Worm (Caenorhabditis elegans): ENCODE data around the gene nas-23.

The nas-23 gene

ce11 chrII:7519221-7519620 lies 25.7 kb upstream of the nas-23 start, which contains the start of gene glb-9:
Gene glb-9, minus strand, starts transcription at chrII:7519321.
- no peak for TF ChIP-seq tbx-8 (GFP tag; optimal IDR thresholded peaks at IDR 0.05)
- TF ChIP-seq lsy-2 (tag; optimal IDR thresholded peaks at IDR 0.05): no peak
- no peak for TF ChIP-seq ceh-43 (GFP tag; optimal IDR thresholded peaks at IDR 0.05)
- no peak for TF ChIP-seq mls-2 (tag; optimal IDR thresholded peaks at IDR 0.05)
- TF ChIP-seq lin-32 (GFP tag; optimal IDR thresholded peaks at IDR 0.05): no peak
- no peak for TF ChIP-seq drap-1 (GFP tag; optimal IDR thresholded peaks at IDR 0.05)
- no peak for TF ChIP-seq flh-1 (GFP tag; optimal IDR thresholded peaks at IDR 0.05)
- no peak for TF ChIP-seq sem-2 (GFP tag; optimal IDR thresholded peaks at IDR 0.05)
- no peak for TF ChIP-seq nhr-12 (tag; optimal IDR thresholded peaks at IDR 0.05)
- no peak for TF ChIP-seq elt-3 (tag; optimal IDR thresholded peaks at IDR 0.05)
- TF ChIP-seq nhr-237 (tag; optimal IDR thresholded peaks at IDR 0.05): no peak
- no peak for TF ChIP-seq unc-120 (tag; optimal IDR thresholded peaks at IDR 0.05; ENCODE audit: poor library complexity, severe bottlenecking)
- no peak for TF ChIP-seq ztf-11 (tag; optimal IDR thresholded peaks at IDR 0.05)
- TF ChIP-seq ham-2 (GFP tag; optimal IDR thresholded peaks at IDR 0.05): no peak
- no peak for TF ChIP-seq blmp-1 (tag; optimal IDR thresholded peaks at IDR 0.05)
- TF ChIP-seq snpc-4 (tag; optimal IDR thresholded peaks at IDR 0.05): no peak
- TF ChIP-seq unc-39 (tag; optimal IDR thresholded peaks at IDR 0.05): no peak

- no peak for TF ChIP-seq nhr-237 (tag; optimal IDR thresholded peaks at IDR 0.05)
- TF ChIP-seq unc-120 (tag; optimal IDR thresholded peaks at IDR 0.05; ENCODE audit: poor library complexity, severe bottlenecking): no peak
- no peak for TF ChIP-seq zip-8 (tag; optimal IDR thresholded peaks at IDR 0.05)
- no peak for TF ChIP-seq ceh-83 (GFP tag; optimal IDR thresholded peaks at IDR 0.05)
Measured at ce11 chrII:7505005-7505404, 11.5 kb upstream of the nas-23 start, which contains the start of gene C28F5.1. Gene C28F5.1, plus strand, starts transcription at chrII:7505305.

- TF ChIP-seq tbx-8 (GFP tag; optimal IDR thresholded peaks at IDR 0.05): no peak
- no peak for TF ChIP-seq lin-13 (tag; optimal IDR thresholded peaks at IDR 0.05)
- TF ChIP-seq ham-2 (GFP tag; optimal IDR thresholded peaks at IDR 0.05): no peak
- TF ChIP-seq sptf-1 (tag; optimal IDR thresholded peaks at IDR 0.05): no peak
- TF ChIP-seq mab-5 (tag; optimal IDR thresholded peaks at IDR 0.05): no peak
- TF ChIP-seq nhr-76 (tag; optimal IDR thresholded peaks at IDR 0.05): no peak
- no peak for TF ChIP-seq lsy-2 (tag; optimal IDR thresholded peaks at IDR 0.05)
- TF ChIP-seq ces-1 (GFP tag; optimal IDR thresholded peaks at IDR 0.05): no peak
- TF ChIP-seq ceh-83 (GFP tag; optimal IDR thresholded peaks at IDR 0.05): no peak
- no peak for TF ChIP-seq ztf-11 (tag; optimal IDR thresholded peaks at IDR 0.05)
- no peak for TF ChIP-seq nhr-2 (tag; optimal IDR thresholded peaks at IDR 0.05)
- no peak for TF ChIP-seq ceh-43 (GFP tag; optimal IDR thresholded peaks at IDR 0.05)
Measured at ce11 chrII:7499390-7499789, 5.9 kb upstream of the nas-23 start, which contains the start of gene srab-14. Gene srab-14, minus strand, starts transcription at chrII:7499490.

ce11 chrII:7496070-7496469 lies 2.6 kb upstream of the nas-23 start, which contains the start of gene spi-1:
Gene spi-1, plus strand, starts transcription at chrII:7496247.
- TF ChIP-seq zip-8 (tag; optimal IDR thresholded peaks at IDR 0.05) (no peak), hlh-1 (tag; optimal IDR thresholded peaks at IDR 0.05) (no peak), mab-5 (tag; optimal IDR thresholded peaks at IDR 0.05) (no peak), flh-1 (GFP tag; optimal IDR thresholded peaks at IDR 0.05) (no peak), unc-62 (GFP tag; optimal IDR thresholded peaks at IDR 0.05) (no peak), ces-1 (GFP tag; optimal IDR thresholded peaks at IDR 0.05) (no peak)

ce11 chrII:7494155-7494554 lies 656 bp upstream of the nas-23 start, which contains the start of gene R10H1.1:
Gene R10H1.1, plus strand, starts transcription at chrII:7494455.
- no peak for TF ChIP-seq sem-2 (GFP tag; optimal IDR thresholded peaks at IDR 0.05)
- TF ChIP-seq ham-2 (GFP tag; optimal IDR thresholded peaks at IDR 0.05): no peak
- no peak for TF ChIP-seq flh-1 (GFP tag; optimal IDR thresholded peaks at IDR 0.05)
- TF ChIP-seq nhr-76 (tag; optimal IDR thresholded peaks at IDR 0.05): no peak
- TF ChIP-seq mab-5 (tag; optimal IDR thresholded peaks at IDR 0.05): no peak
- no peak for TF ChIP-seq drap-1 (GFP tag; optimal IDR thresholded peaks at IDR 0.05)
- TF ChIP-seq pha-4 (tag; optimal IDR thresholded peaks at IDR 0.05): no peak
- TF ChIP-seq ceh-83 (GFP tag; optimal IDR thresholded peaks at IDR 0.05): no peak
- no peak for TF ChIP-seq sptf-1 (tag; optimal IDR thresholded peaks at IDR 0.05)

ce11 chrII:7489605-7490004 lies 3.9 kb downstream of the nas-23 start, which contains the start of gene D1022.9:
Gene D1022.9, minus strand, starts transcription at chrII:7489705.
- TF ChIP-seq flh-1 (GFP tag; optimal IDR thresholded peaks at IDR 0.05) (no peak), lin-13 (tag; optimal IDR thresholded peaks at IDR 0.05) (no peak), nhr-2 (tag; optimal IDR thresholded peaks at IDR 0.05) (no peak), ceh-83 (GFP tag; optimal IDR thresholded peaks at IDR 0.05) (no peak)

All from whole organism, mixed stage, embryonic.